Fruit fly (Drosophila melanogaster): Measurements from ENCODE around the gene Pis.

- TF ChIP-seq insv (optimal IDR thresholded peaks at IDR 0.05) (no peak), Sin3A (optimal IDR thresholded peaks at IDR 0.05) (no peak)
Observed at dm6 chrX:15701047-15701446, 2.5 kb downstream of the Pis start, which contains the start of gene CG9240.
